Worm (Caenorhabditis elegans) whole organism, early embryonic: Measurements from ENCODE around the gene C33F10.12.

ENCODE experiments used
- F13C5.2 ChIP-seq: sonication (generic microtip); optimal IDR thresholded peaks from 2 replicates; lab custom pipeline; 2017; ENCODE audit warnings: mild to moderate bottlenecking, missing genetic modification characterization, inconsistent platforms, missing compliant biosample characterization
- ama-1 ChIP-seq: fragments of 150-350 bp; optimal IDR thresholded peaks from 2 replicates; lab custom pipeline; 2014
- ceh-13 ChIP-seq: fragments of 200-800 bp; sonication (Bioruptor generic); optimal IDR thresholded peaks from 2 replicates; lab custom pipeline; 2018; ENCODE audit warnings: mild to moderate bottlenecking, missing genetic modification characterization, missing compliant biosample characterization
- flt-1 ChIP-seq: fragments of 200-800 bp; sonication (Bioruptor generic); IDR thresholded peaks from 2 replicates; pipeline ENCODE4 v1.3.6; 2022; ENCODE audit warnings: missing genetic modification characterization, missing compliant biosample characterization
- hmbx-1 ChIP-seq: sonication (generic microtip); optimal IDR thresholded peaks from 2 replicates; lab custom pipeline; 2016; ENCODE audit warnings: mild to moderate bottlenecking, missing genetic modification characterization, missing compliant biosample characterization
- hnd-1 ChIP-seq: sonication (generic microtip); optimal IDR thresholded peaks from 2 replicates; lab custom pipeline; 2016; ENCODE audit warnings: missing genetic modification characterization, missing compliant biosample characterization
- pes-1 ChIP-seq: fragments of 200-800 bp; sonication (Bioruptor generic); IDR thresholded peaks from 2 replicates; pipeline ENCODE4 v1.3.6; 2022; ENCODE audit warnings: missing genetic modification reagents, missing genetic modification characterization, missing compliant biosample characterization
- tbx-11 ChIP-seq: fragments of 200-800 bp; sonication (Bioruptor generic); IDR thresholded peaks from 2 replicates; pipeline ENCODE4 v1.3.6; 2022; ENCODE audit warnings: missing genetic modification characterization, missing compliant biosample characterization

ce11 chrII:4869793-4870343, 32.3 kb upstream of the C33F10.12 start:
- TF ChIP-seq ama-1 (lab: Kevin White, UChicago) = no peak
- TF ChIP-seq flt-1 (GFP tag; lab: Robert Waterston, UW) = no peak
- no peak for TF ChIP-seq ceh-13
- no peak for TF ChIP-seq pes-1 (GFP tag; lab: Robert Waterston, UW)
- no peak for TF ChIP-seq hnd-1
- no peak for TF ChIP-seq F13C5.2 (tag; lab: Kevin White, UChicago)
- TF ChIP-seq hmbx-1 (tag; lab: Kevin White, UChicago) = no peak
- 0 out of 2 replicates have a peak, but pooled peaks have one; percentile 39 for TF ChIP-seq tbx-11 (GFP tag; lab: Robert Waterston, UW)
